Fruit fly (Drosophila melanogaster) S2 (cell line): ENCODE data around the gene CG4593.

Source experiments
- CG8478 ChIP-seq: fragments of >200 bp; optimal IDR thresholded peaks from 2 replicates; lab custom pipeline; 2018
- CTCF ChIP-seq, 2 experiments: fragments of >200 bp; optimal IDR thresholded peaks; 2 replicates each; lab custom pipeline; 2018

CG4593 gene

DNA sequence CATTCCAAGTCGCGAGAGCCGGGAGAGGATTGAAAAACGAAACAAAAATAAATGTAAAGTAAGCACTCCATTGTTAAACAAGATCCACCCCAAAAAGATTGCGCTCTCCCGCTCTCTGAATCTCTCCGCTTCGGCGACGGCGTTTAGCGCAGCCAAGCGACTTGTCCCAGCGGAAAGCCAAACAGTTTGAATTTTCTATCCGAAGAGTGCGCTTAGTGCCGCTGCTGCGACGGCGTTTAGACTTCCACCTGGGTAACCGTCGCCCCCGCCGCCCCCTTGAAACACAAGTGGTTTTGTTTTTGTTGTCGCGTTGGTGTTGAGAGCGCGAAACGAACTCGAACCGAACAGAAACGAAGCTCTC is 15.2 kb upstream of the CG4593 start, which contains the start of gene Inx2:
Gene Inx2 (plus strand): TSS at position 181 of the 361 bp plus-strand sequence.
- TF ChIP-seq CG8478 (lab: Kevin White, UChicago): no peak
- TF ChIP-seq CTCF (optimal IDR thresholded peaks at IDR 0.05; lab: Kevin White, UChicago): no peak

DNA sequence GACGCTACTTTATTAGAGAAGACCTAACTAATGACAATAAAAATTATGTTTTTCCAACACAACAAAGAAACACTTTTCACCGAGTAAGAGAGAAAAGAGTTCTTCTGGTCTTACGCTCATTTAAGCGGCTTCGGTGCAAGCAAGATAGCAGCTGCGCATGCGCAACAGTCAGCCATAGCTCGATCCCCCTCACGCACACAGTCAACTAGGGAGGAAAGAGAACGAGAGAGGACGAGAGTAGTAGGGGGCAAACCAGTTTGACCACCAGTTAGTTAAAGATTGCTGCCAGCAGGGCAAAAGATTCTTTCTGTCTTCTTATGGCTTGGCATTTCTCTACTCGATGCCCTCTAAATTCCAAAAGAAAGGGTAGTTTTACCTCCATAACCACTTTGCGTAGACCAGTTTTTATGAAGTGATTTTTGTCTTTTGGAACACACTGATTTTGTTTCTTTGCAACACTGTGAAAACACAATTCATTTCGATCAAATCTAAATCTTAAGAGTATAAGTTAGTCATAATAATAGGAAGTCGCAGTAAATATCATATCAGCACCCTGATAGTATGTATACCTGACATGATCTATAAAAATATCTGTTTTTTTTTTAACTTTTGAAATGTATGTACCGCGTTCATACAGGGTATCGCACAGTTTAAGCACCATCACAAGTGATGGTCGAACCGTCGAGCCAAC is 13.1 kb upstream of the CG4593 start:
- TF ChIP-seq CG8478 (lab: Kevin White, UChicago) (no peak), CTCF (optimal IDR thresholded peaks at IDR 0.05; lab: Kevin White, UChicago) (no peak)

- no peak for TF ChIP-seq CTCF (optimal IDR thresholded peaks at IDR 0.05; lab: Kevin White, UChicago)
- no peak for TF ChIP-seq CG8478 (lab: Kevin White, UChicago)
These were observed 12.4 kb upstream of the CG4593 start for dm6 chrX:7001135-7001769.

DNA sequence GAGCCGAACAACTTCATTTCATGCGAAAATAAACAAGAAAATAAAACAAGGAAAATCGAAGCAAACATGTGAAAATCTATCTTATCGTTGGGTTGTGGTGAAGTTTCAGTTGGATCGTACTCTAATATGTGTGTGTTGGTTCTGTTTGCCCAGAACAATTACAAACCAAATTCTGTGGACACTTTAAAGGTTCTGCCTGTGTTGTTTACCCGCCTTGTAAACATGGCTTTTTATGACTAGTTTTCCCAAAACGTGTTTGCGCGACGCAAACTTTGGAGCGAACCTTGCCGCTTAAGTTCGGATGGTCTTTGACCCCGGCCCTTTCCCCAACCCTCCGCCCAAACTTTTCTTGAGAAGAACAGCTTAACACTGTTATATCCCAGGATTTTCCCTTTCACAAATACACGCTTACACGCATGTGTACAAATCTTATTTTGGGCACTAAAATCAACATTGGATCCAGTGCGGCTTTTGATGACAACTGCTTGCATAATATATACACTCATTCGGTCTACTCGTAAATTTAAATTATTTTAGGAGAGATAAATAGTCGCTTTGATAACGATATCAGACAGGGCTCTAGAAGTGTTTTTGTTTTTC is 9.5 kb upstream of the CG4593 start:
- TF ChIP-seq CG8478 (lab: Kevin White, UChicago) (no peak), CTCF (optimal IDR thresholded peaks at IDR 0.05; lab: Kevin White, UChicago) (no peak)

DNA sequence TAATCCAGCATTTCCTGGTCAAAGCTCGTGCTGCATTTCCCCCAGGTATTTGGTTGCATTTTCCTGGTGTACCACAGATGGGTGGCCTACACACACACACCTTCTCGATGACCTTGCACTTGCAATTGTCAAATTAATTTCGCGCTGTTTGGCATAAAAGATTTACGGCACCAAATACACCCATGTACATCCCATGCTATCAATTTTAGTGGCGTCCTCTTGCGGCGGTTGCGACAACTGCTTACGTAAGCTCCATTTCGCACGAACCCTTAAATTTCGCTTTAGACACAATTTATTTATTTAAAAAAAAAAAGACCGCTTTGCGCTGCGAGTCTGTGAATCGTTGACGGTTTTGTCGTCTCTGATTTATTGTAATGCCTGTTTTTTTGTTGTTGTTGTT is 8.2 kb upstream of the CG4593 start:
- TF ChIP-seq CG8478 (lab: Kevin White, UChicago) (no peak), CTCF (optimal IDR thresholded peaks at IDR 0.05; lab: Kevin White, UChicago) (peak; percentile 60 to 72)

dm6 chrX:7007693-7008092 is 6.0 kb upstream of the CG4593 start:
- TF ChIP-seq CTCF (optimal IDR thresholded peaks at IDR 0.05; lab: Kevin White, UChicago) (no peak), CG8478 (lab: Kevin White, UChicago) (no peak)

DNA sequence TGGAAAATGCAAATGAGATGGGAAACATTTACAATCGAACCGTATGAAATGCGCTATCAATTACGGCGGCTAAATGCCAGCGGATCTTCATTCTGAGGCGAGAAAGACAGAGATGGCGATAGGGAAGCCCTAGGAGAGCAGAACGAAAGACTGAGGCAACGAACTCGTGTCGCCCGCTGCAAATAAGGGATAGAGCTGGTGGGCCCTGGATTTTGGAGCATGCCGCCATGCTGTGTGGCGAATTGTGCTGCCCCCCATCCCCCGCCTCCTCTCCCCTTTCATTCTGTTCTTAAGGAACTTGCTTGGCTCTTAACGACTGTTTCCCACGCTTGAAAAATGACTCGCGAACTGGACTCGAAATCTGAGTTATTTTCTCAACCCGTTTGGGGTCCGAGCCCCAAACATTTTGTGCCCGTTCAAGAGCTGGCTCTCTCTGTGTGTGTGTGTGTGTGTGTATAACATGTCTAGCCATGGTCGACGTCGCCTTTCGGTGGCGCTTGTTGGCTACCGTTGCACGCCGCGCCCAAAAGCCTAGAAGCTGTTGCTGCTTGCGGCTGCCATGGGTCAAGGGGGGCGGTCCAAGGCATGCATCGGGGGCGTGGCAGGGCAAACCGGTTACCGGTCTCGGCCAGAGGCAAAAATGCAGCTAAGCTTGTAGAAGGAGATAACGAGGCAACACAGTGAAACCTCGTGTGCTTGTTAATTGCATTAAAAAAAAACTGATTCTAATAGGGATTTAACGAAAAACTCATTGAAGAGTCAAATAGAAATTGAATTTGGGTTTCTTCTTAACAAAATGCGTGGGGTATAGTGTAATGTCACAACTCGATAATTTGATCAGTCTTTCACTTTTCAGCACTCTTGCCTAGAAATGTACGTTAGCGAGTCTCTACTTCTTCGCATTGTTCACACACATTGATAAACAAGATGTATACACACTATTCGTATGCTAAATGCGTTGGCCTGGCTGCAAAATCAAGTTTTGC is 5.3 kb upstream of the CG4593 start:
- no peak for TF ChIP-seq CTCF (optimal IDR thresholded peaks at IDR 0.05; lab: Kevin White, UChicago)
- TF ChIP-seq CG8478 (lab: Kevin White, UChicago): no peak

DNA sequence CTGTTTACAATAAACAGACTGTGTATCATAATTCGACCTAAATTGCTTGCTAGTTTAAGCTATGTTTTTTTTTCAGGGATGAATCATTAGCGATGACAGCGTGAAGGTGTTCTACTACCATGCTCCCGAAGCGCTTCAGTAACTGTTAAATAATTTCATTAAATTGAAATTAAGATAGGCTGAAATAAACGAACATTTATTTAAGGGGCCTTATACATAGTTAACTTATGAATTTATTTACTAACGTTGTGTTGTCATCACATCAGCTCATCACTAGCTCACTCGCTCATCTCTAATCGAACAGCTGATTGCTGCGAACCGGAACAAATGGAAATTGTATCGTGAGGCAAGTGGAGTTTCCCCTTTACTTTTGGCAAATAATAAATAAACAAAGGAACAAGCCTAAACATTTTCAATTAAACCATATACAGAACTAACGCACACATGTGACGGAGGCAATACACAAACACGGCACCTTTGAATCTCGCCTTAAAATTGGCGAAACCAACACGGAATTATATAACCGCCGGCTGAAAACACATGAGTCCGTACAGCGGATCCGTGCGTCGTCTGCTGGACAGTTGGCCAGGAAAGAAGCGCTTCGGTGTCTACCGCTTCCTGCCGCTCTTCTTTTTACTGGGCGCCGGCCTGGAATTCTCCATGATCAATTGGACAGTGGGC is 2.5 kb upstream of the CG4593 start, which contains the start of the genes cm, sloth1 and sloth2:
Gene cm (minus strand): TSS at position 83 of the 681 bp plus-strand sequence.
Gene sloth1 (plus strand): TSS at position 295 of the 681 bp plus-strand sequence.
Gene sloth2 (plus strand): TSS at position 295 of the 681 bp plus-strand sequence.
- TF ChIP-seq CTCF (optimal IDR thresholded peaks at IDR 0.05; lab: Kevin White, UChicago) (no peak), CG8478 (lab: Kevin White, UChicago) (no peak)

- TF ChIP-seq CG8478 (lab: Kevin White, UChicago) (no peak), CTCF (optimal IDR thresholded peaks at IDR 0.05; lab: Kevin White, UChicago) (peak; percentile 93 to 94)
These were observed 1.3 kb downstream of the CG4593 start for dm6 chrX:7014931-7015428.

DNA sequence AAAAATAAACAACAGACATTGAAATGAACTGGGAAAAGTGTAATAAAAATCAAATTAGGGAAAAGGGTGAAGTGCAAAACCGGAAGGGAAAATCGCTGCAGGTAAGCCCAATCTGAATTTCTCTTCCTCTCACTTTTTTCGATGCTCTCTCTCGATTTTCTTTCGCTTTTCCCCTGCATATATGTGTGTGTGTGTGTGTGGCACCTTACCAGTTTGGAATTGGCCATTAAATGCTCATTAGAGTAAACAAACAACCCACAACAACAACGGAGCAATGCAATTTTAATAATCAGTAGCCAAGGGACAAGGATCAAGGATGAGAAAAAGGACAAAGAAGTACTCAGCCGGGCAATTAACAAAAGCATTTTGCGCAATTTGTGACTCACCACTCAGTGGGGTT is 21.2 kb downstream of the CG4593 start:
- TF ChIP-seq CTCF (optimal IDR thresholded peaks at IDR 0.05; lab: Kevin White, UChicago) (no peak), CG8478 (lab: Kevin White, UChicago) (no peak)

DNA sequence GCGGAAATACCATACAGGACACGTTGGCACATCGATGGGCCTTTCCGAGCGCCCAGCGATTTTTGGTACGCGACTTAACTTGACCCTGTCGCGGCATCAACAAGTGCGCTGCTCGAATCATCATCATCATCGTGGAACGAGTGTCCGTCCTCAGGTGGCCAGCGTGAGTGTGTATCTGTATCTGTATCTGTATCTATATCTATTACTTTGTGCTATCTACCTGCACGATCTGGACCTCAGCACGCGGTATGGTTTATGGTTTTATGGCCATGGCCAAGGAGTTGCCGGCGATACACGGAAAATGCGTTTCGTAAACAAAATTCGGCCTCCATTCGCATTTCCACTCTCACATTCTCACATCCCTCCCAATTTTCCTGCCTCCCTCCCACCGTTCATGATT is 23.4 kb downstream of the CG4593 start:
- TF ChIP-seq CTCF (optimal IDR thresholded peaks at IDR 0.05; lab: Kevin White, UChicago): no peak
- no peak for TF ChIP-seq CG8478 (lab: Kevin White, UChicago)

dm6 chrX:7040205-7040866 is 26.6 kb downstream of the CG4593 start, which contains the start of gene CG14427:
Gene CG14427 (plus strand): TSS chrX:7040603.
- TF ChIP-seq CG8478 (lab: Kevin White, UChicago): no peak
- TF ChIP-seq CTCF (optimal IDR thresholded peaks at IDR 0.05; lab: Kevin White, UChicago): no peak

DNA sequence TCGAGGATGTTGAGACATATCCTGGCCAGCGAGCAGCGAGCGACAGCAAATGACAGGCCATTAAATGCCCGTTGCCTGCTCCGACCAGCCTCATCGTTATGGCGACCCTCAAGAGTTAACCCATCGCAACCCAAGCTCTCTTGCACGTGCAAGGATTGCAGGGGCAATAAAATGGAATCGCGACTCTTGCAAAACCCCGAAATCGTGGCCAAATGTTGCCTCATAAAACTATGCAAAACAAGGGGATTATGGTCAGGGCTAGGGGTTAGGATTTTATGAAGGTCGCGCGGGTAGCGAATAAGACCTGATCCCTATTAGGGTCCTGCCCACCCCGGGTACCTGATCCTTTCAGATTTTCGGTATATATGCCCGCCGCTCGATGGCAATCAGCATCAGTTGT is 35.4 kb downstream of the CG4593 start, which contains the start of gene nullo:
Gene nullo (plus strand): TSS at position 390 of the 400 bp plus-strand sequence.
- TF ChIP-seq CTCF (optimal IDR thresholded peaks at IDR 0.05; lab: Kevin White, UChicago) (no peak), CG8478 (lab: Kevin White, UChicago) (no peak)
